1 fruit fly cellular context compared by ENCODE assay signal in genomic region chrX:17093431-17093830, dm6.
A peak's percentile ranks its signal among the peaks of the same experiment; 100 is the strongest.
TF ChIP-seq lines count a peak whose summit lies in the region.

No protein-coding gene starts in this region.

TF ChIP-seq in whole organism, embryonic, 481 proteins besides CTCF, POLR2A, EP300 and RAD21 (continued from another document):
- TF ChIP-seq CG34376 (GFP tag; optimal IDR thresholded peaks at IDR 0.05; lab: Kevin White, UChicago) (no peak), CG11695 (GFP tag; IDR thresholded peaks at IDR 0.05; lab: Robert Waterston, UW) (0 out of 3 replicates have a peak, but pooled peaks have one; percentile 6), CG32532 (GFP tag; IDR thresholded peaks at IDR 0.05; lab: Robert Waterston, UW) (peak; percentile 13; the same call in 1 of the 2 replicates)
